Worm (Caenorhabditis elegans): ENCODE data around the gene cutl-22.

DNA sequence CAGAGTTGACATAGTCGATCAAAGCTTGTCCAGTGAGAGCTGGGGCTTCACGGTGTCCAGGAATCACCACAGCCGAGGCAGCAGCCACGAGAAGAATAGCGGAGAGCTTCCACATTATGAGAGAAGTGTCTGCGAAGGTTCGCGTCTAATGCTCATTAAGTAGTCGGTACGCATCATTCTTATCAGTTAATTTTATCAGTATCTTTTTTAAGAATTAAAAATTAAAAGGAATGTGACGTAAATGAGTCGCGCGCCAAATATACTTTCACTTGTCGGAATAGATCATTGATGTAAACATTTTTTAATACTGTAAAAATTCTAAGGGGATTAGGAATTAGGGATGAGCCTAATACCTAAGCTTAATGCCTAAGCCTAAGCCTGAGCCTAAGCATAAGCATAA is 7.7 kb upstream of the cutl-22 start, which contains the start of gene cpr-5:
- TF ChIP-seq ama-1 (optimal IDR thresholded peaks at IDR 0.05) (no peak), ama-1 (GFP tag; optimal IDR thresholded peaks at IDR 0.05) (no peak), somi-1 (GFP tag; optimal IDR thresholded peaks at IDR 0.05) (no peak), Y56A3A.18 (GFP tag; IDR thresholded peaks at IDR 0.05) (no peak), F49E8.2 (tag; optimal IDR thresholded peaks at IDR 0.05; ENCODE audit: insufficient read depth) (no peak), hmg-1.2 (GFP tag; IDR thresholded peaks at IDR 0.05) (no peak), F39B2.1 (GFP tag; IDR thresholded peaks at IDR 0.05) (no peak), snpc-1.1 (tag; optimal IDR thresholded peaks at IDR 0.05; ENCODE audit: insufficient read depth) (no peak), lin-26 (GFP tag; IDR thresholded peaks at IDR 0.05) (no peak), attf-3 (GFP tag; conservative IDR thresholded peaks at IDR 0.05) (no peak)

Data from whole organism, young adult.